Fruit fly (Drosophila melanogaster) whole organism, embryonic: Measurements from ENCODE around the gene miple2.

Experiments
- CG1602 ChIP-seq: fragments of 200-800 bp; sonication (Bioruptor generic); optimal IDR thresholded peaks from 3 replicates; lab custom pipeline; 2016; ENCODE audit warnings: missing biosample characterization, missing genetic modification characterization
- CG32772 ChIP-seq: fragments of 200-800 bp; sonication (Bioruptor generic); IDR thresholded peaks from 2 replicates; pipeline ENCODE4 v1.3.6; 2022; ENCODE audit warnings: missing biosample characterization, missing genetic modification characterization
- CG7839 ChIP-seq: fragments of 200-800 bp; sonication (Bioruptor generic); optimal IDR thresholded peaks from 3 replicates; lab custom pipeline; 2018; ENCODE audit warnings: missing biosample characterization, mild to moderate bottlenecking, missing genetic modification characterization, moderate library complexity
- CG8290 ChIP-seq, 3 experiments: fragments of 200-800 bp; sonication (Bioruptor generic); optimal IDR thresholded peaks; 2 replicates each; lab custom pipeline; 2016 to 2019; ENCODE audit warnings: missing biosample characterization in 3 of 3, missing genetic modification characterization in 3 of 3, mild to moderate bottlenecking in 2 of 3, moderate library complexity in 1 of 3
- Hey ChIP-seq: fragments of 200-800 bp; sonication (Bioruptor generic); optimal IDR thresholded peaks from 3 replicates; lab custom pipeline; 2018; ENCODE audit warnings: missing biosample characterization, mild to moderate bottlenecking, missing genetic modification characterization
- Nf-YA ChIP-seq: fragments of 200-800 bp; sonication (Bioruptor generic); IDR thresholded peaks from 2 replicates; pipeline ENCODE4 v1.3.6; 2022; ENCODE audit warnings: missing biosample characterization, missing genetic modification characterization
- fd3F ChIP-seq: fragments of 200-800 bp; sonication (Bioruptor generic); optimal IDR thresholded peaks from 2 replicates; lab custom pipeline; 2018; ENCODE audit warnings: missing biosample characterization, mild to moderate bottlenecking, missing genetic modification characterization, moderate library complexity
- phol ChIP-seq: fragments of 200-800 bp; sonication (Bioruptor generic); optimal IDR thresholded peaks from 3 replicates; lab custom pipeline; 2018; ENCODE audit warnings: missing biosample characterization, mild to moderate bottlenecking, missing genetic modification characterization, moderate library complexity
- pnt ChIP-seq: fragments of 200-800 bp; sonication (Bioruptor generic); optimal IDR thresholded peaks from 3 replicates; lab custom pipeline; 2016; ENCODE audit warnings: missing biosample characterization, missing genetic modification characterization
- sqz ChIP-seq: fragments of 200-800 bp; sonication (Bioruptor generic); optimal IDR thresholded peaks from 3 replicates; lab custom pipeline; 2018; ENCODE audit warnings: missing biosample characterization, mild to moderate bottlenecking, missing genetic modification characterization

dm6 chr3L:292146-292776, 21.3 kb downstream of the miple2 start:
- TF ChIP-seq Hey (tag; lab: Kevin White, UChicago): no peak
- peak; percentile 51 for TF ChIP-seq phol
- no peak for TF ChIP-seq fd3F
- no peak for TF ChIP-seq CG1602
- TF ChIP-seq CG8290 (GFP tag; optimal IDR thresholded peaks at IDR 0.05; lab: Kevin White, UChicago): peak; percentile 43
- peak in 1 of 2 experiments; percentile 50 for TF ChIP-seq CG8290 (tag; optimal IDR thresholded peaks at IDR 0.05; lab: Kevin White, UChicago)
- TF ChIP-seq CG32772: peak; percentile 58
- TF ChIP-seq Nf-YA (GFP tag; lab: Robert Waterston, UW): no peak
- no peak for TF ChIP-seq pnt (GFP tag; lab: Kevin White, UChicago)
- peak; percentile 91 for TF ChIP-seq sqz (GFP tag; lab: Kevin White, UChicago)
- TF ChIP-seq CG7839 (tag; lab: Kevin White, UChicago): peak; percentile 11
